Worm (Caenorhabditis elegans): ENCODE results near the gene C53A5.16.

DNA sequence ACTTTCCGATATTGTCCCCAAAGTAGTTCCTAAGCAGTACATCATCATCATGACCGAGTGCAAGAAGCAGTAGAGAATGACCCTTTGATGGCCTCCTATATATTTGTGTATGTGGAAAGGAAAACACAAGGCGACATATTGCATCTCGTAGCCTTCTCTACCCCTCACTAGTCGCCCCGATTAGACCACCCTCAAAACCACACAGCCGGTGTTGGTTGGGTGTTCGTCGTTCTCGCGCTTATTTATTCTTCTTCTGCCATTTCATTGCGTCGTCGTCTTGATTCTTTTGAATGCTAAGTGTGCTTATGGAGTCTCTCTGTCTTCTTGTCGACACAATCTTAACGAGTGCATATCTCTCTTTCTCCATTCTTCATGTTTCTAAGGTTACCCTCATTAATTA lies 24.2 kb downstream of the C53A5.16 start:
- TF ChIP-seq mab-5 (tag; optimal IDR thresholded peaks at IDR 0.05) = no peak
- no peak for TF ChIP-seq snpc-4 (tag; optimal IDR thresholded peaks at IDR 0.05)
- TF ChIP-seq zag-1 (tag; optimal IDR thresholded peaks at IDR 0.05) = no peak
- no peak for TF ChIP-seq ama-1 (optimal IDR thresholded peaks at IDR 0.05)
- no peak for TF ChIP-seq fos-1 (tag; optimal IDR thresholded peaks at IDR 0.05)
- no peak for TF ChIP-seq lsy-2 (tag; optimal IDR thresholded peaks at IDR 0.05)
